Worm (Caenorhabditis elegans) whole organism, L4 larva: ENCODE data around the gene Y75B8A.24.

ENCODE experiments used
- ZK546.5 ChIP-seq, 2 experiments: sonication (generic microtip); optimal IDR thresholded peaks; 2 replicates each; lab custom pipeline; 2017; ENCODE audit warnings: missing biosample characterization in 2 of 2, missing genetic modification characterization in 2 of 2
- ama-1 ChIP-seq: fragments of 150-350 bp; optimal IDR thresholded peaks from 2 replicates; lab custom pipeline; 2014; ENCODE audit warnings: inconsistent platforms, mixed read lengths
- attf-4 ChIP-seq: sonication (generic microtip); optimal IDR thresholded peaks from 3 replicates; lab custom pipeline; 2017; ENCODE audit warnings: missing biosample characterization, missing genetic modification characterization
- ceh-82 ChIP-seq: sonication (generic microtip); optimal IDR thresholded peaks from 2 replicates; lab custom pipeline; 2017; ENCODE audit warnings: missing biosample characterization, missing genetic modification characterization
- lin-15B ChIP-seq: fragments of 150-350 bp; sonication (generic microtip); optimal IDR thresholded peaks from 3 replicates; lab custom pipeline; 2014; ENCODE audit warnings: missing biosample characterization, missing genetic modification characterization
- lsy-2 ChIP-seq, 2 experiments: fragments of 150-350 bp in 1 of 2; sonication (generic microtip) in 1 of 2; optimal IDR thresholded peaks; 2 replicates each; lab custom pipeline; 2014 to 2017; ENCODE audit warnings: missing biosample characterization in 2 of 2, missing genetic modification characterization in 2 of 2
- nhr-102 ChIP-seq: sonication (generic microtip); optimal IDR thresholded peaks from 2 replicates; lab custom pipeline; 2016; ENCODE audit warnings: mild to moderate bottlenecking, missing genetic modification characterization, moderate library complexity, missing compliant biosample characterization
- nhr-76 ChIP-seq: fragments of 150-350 bp; optimal IDR thresholded peaks from 2 replicates; lab custom pipeline; 2014; ENCODE audit warnings: missing biosample characterization, missing genetic modification characterization
- pha-4 ChIP-seq, 2 experiments: fragments of 150-350 bp in 1 of 2; fragments of 200-800 bp in 1 of 2; sonication (Bioruptor generic) in 1 of 2; IDR thresholded peaks in 1 of 2; optimal IDR thresholded peaks in 1 of 2; 2 replicates each; pipeline versions ENCODE4 v1.3.6 to Lab custom; 2014 to 2022; ENCODE audit warnings: missing genetic modification characterization in 2 of 2, missing genetic modification reagents in 2 of 2, missing biosample characterization in 1 of 2, missing compliant biosample characterization in 1 of 2
- pqm-1 ChIP-seq: sonication (generic microtip); optimal IDR thresholded peaks from 2 replicates; lab custom pipeline; 2017; ENCODE audit warnings: missing biosample characterization, missing genetic modification characterization
- skn-1 ChIP-seq: fragments of 150-350 bp; optimal IDR thresholded peaks from 2 replicates; lab custom pipeline; 2014; ENCODE audit warnings: missing biosample characterization, missing genetic modification characterization
- snpc-4 ChIP-seq: fragments of 150-350 bp; optimal IDR thresholded peaks from 2 replicates; lab custom pipeline; 2014; ENCODE audit warnings: missing biosample characterization, missing genetic modification characterization
- unc-62 ChIP-seq, 3 experiments: fragments of 150-350 bp in 1 of 3; sonication (generic microtip); optimal IDR thresholded peaks in 2 of 3; peaks in 1 of 3; 1 replicate in 1 of 3; 2 replicates in 2 of 3; lab custom pipeline; 2014 to 2017; ENCODE audit warnings: missing biosample characterization in 3 of 3, missing genetic modification characterization in 3 of 3, missing genetic modification reagents in 3 of 3, missing genotype in 1 of 3
- ztf-11 ChIP-seq: fragments of 150-350 bp; optimal IDR thresholded peaks from 2 replicates; lab custom pipeline; 2014; ENCODE audit warnings: missing biosample characterization, missing genetic modification characterization

DNA sequence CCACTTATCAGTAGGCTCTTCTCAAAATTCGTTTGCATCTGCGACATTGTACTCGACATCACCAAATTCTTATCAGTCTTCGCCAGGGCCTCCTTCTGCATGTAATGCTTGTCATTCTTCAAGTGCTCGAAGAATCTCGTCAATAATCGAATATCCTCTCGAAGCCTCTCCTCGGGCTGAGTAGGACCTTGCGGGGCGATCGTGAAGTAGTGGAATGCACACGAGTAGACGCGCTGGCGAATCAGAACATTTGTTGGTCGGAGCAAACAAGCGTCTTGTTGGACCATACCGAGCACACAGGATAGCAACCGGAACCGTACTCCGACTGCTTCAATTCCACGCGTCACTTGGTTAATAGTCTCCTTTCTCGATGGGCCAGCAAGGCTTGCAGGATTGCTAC lies 13.1 kb downstream of the Y75B8A.24 start:
- TF ChIP-seq lsy-2 (tag; optimal IDR thresholded peaks at IDR 0.05; lab: Kevin White, UChicago) (no peak), snpc-4 (tag; lab: Kevin White, UChicago) (no peak), pha-4 (GFP tag; IDR thresholded peaks at IDR 0.05; lab: Robert Waterston, UW) (no peak), pha-4 (tag; optimal IDR thresholded peaks at IDR 0.05; lab: Kevin White, UChicago) (no peak), attf-4 (tag; lab: Kevin White, UChicago) (no peak), ama-1 (lab: Kevin White, UChicago) (no peak), skn-1 (tag; lab: Kevin White, UChicago) (no peak), pqm-1 (tag; lab: Kevin White, UChicago) (no peak), ztf-11 (tag; lab: Kevin White, UChicago) (no peak), nhr-102 (tag; lab: Kevin White, UChicago) (no peak), unc-62 (GFP tag; optimal IDR thresholded peaks at IDR 0.05 in 1 of 2; lab: Kevin White, UChicago) (peak in 1 of 2 experiments; percentile 93), unc-62 (tag; optimal IDR thresholded peaks at IDR 0.05; lab: Kevin White, UChicago) (no peak), nhr-76 (tag; lab: Kevin White, UChicago) (no peak), ZK546.5 (tag; optimal IDR thresholded peaks at IDR 0.05; lab: Kevin White, UChicago) (no peak), ceh-82 (no peak), lin-15B (tag; lab: Kevin White, UChicago) (no peak)
